Worm (Caenorhabditis elegans) whole organism, L2 larva: ENCODE measurements around the gene sqst-4.

Experiments used
- R02D3.7 ChIP-seq: fragments of 150-350 bp; optimal IDR thresholded peaks from 2 replicates; lab custom pipeline; 2014; ENCODE audit warnings: missing biosample characterization, missing genetic modification characterization
- Y55F3AM.14 ChIP-seq: fragments of 200-800 bp; sonication (Bioruptor generic); optimal IDR thresholded peaks from 2 replicates; lab custom pipeline; 2018; ENCODE audit warnings: mild to moderate bottlenecking, missing genetic modification characterization, missing compliant biosample characterization
- ama-1 ChIP-seq: fragments of 150-350 bp; optimal IDR thresholded peaks from 2 replicates; lab custom pipeline; 2018; ENCODE audit warnings: inconsistent platforms
- elt-3 ChIP-seq: sonication (generic microtip); optimal IDR thresholded peaks from 2 replicates; lab custom pipeline; 2017; ENCODE audit warnings: missing biosample characterization, missing genetic modification characterization
- lin-39 ChIP-seq: fragments of 150-350 bp; optimal IDR thresholded peaks from 2 replicates; lab custom pipeline; 2014; ENCODE audit warnings: missing biosample characterization, missing genetic modification reagents, missing genetic modification characterization
- nhr-11 ChIP-seq: fragments of 150-350 bp; optimal IDR thresholded peaks from 2 replicates; lab custom pipeline; 2014; ENCODE audit warnings: missing biosample characterization, missing genetic modification characterization
- nhr-12 ChIP-seq: fragments of 150-350 bp; optimal IDR thresholded peaks from 2 replicates; lab custom pipeline; 2014; ENCODE audit warnings: missing biosample characterization, missing genetic modification characterization
- nhr-237 ChIP-seq: fragments of 150-350 bp; optimal IDR thresholded peaks from 2 replicates; lab custom pipeline; 2014; ENCODE audit warnings: missing biosample characterization, missing genetic modification characterization
- ztf-1 ChIP-seq: fragments of 200-800 bp; sonication (Bioruptor generic); conservative IDR thresholded peaks from 2 replicates; pipeline ENCODE4 v1.3.6; 2022; ENCODE audit warnings: missing genetic modification characterization, missing compliant biosample characterization

DNA sequence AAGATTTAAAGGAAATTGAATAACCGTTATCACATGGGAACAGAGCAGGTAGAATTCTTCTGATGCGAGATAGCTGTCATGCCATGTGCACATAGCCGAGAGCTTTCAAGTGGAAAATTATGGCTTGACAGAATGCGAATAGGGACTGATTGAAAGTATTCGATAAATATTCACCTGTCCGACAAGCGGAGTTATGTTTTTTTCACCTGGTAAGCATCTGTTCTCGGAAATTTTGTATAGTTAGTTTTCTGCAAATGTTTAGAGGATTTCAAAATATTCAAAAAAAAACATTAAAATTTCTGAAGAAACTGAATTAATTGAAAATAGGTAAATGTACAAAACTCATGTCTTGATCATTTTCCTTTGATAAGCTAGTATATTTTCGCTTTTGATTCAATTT lies 9.2 kb downstream of the sqst-4 start, which contains the start of gene srh-136:
- TF ChIP-seq nhr-11 (tag; lab: Kevin White, UChicago) (no peak), Y55F3AM.14 (no peak), nhr-237 (tag; lab: Kevin White, UChicago) (no peak), ama-1 (lab: Kevin White, UChicago) (no peak), nhr-12 (tag; lab: Kevin White, UChicago) (no peak), ztf-1 (GFP tag; lab: Robert Waterston, UW) (no peak), elt-3 (no peak), lin-39 (no peak), R02D3.7 (tag; lab: Kevin White, UChicago) (no peak)
